Worm (Caenorhabditis elegans): ENCODE measurements around the gene F59A6.4.

The F59A6.4 gene

ce11 chrII:5004781-5005180 is at the start of gene F59A6.4:
Gene F59A6.4, plus strand, starts transcription at chrII:5005081.
- TF ChIP-seq ztf-11 (tag; optimal IDR thresholded peaks at IDR 0.05) (no peak), tbx-8 (GFP tag; optimal IDR thresholded peaks at IDR 0.05) (no peak), nhr-76 (tag; optimal IDR thresholded peaks at IDR 0.05) (no peak), ceh-83 (GFP tag; optimal IDR thresholded peaks at IDR 0.05) (no peak), elt-3 (tag; optimal IDR thresholded peaks at IDR 0.05) (no peak), pha-4 (tag; optimal IDR thresholded peaks at IDR 0.05) (no peak), mls-2 (tag; optimal IDR thresholded peaks at IDR 0.05) (no peak)

- TF ChIP-seq sptf-1 (tag; optimal IDR thresholded peaks at IDR 0.05), result peak; percentile 27
- peak; percentile 62 for TF ChIP-seq lsy-2 (tag; optimal IDR thresholded peaks at IDR 0.05)
- no peak for TF ChIP-seq ztf-11 (tag; optimal IDR thresholded peaks at IDR 0.05)
- no peak for TF ChIP-seq snpc-4 (tag; optimal IDR thresholded peaks at IDR 0.05)
- TF ChIP-seq ceh-83 (GFP tag; optimal IDR thresholded peaks at IDR 0.05), result no peak
- TF ChIP-seq lin-13 (tag; optimal IDR thresholded peaks at IDR 0.05), result peak; percentile 24
- no peak for TF ChIP-seq elt-1 (tag; optimal IDR thresholded peaks at IDR 0.05; ENCODE audit: borderline replicate concordance, insufficient read depth)
- no peak for TF ChIP-seq lin-32 (GFP tag; optimal IDR thresholded peaks at IDR 0.05)
- peak; percentile 82 for TF ChIP-seq mep-1 (tag; optimal IDR thresholded peaks at IDR 0.05)
- TF ChIP-seq M03D4.4 (tag; optimal IDR thresholded peaks at IDR 0.05), result no peak
- no peak for TF ChIP-seq blmp-1 (tag; optimal IDR thresholded peaks at IDR 0.05)
- peak; percentile 19 for TF ChIP-seq pha-4 (tag; optimal IDR thresholded peaks at IDR 0.05)
- no peak for TF ChIP-seq flh-1 (GFP tag; optimal IDR thresholded peaks at IDR 0.05)
- TF ChIP-seq sem-2 (GFP tag; optimal IDR thresholded peaks at IDR 0.05), result no peak
- no peak for TF ChIP-seq nhr-76 (tag; optimal IDR thresholded peaks at IDR 0.05)
- TF ChIP-seq unc-120 (tag; optimal IDR thresholded peaks at IDR 0.05; ENCODE audit: poor library complexity, severe bottlenecking), result no peak
- no peak for TF ChIP-seq tbx-8 (GFP tag; optimal IDR thresholded peaks at IDR 0.05)
- no peak for TF ChIP-seq ces-1 (GFP tag; optimal IDR thresholded peaks at IDR 0.05)
- TF ChIP-seq nhr-2 (tag; optimal IDR thresholded peaks at IDR 0.05), result no peak
- TF ChIP-seq hlh-1 (tag; optimal IDR thresholded peaks at IDR 0.05), result peak; percentile 26
- no peak for TF ChIP-seq unc-62 (GFP tag; optimal IDR thresholded peaks at IDR 0.05)
- no peak for TF ChIP-seq drap-1 (GFP tag; optimal IDR thresholded peaks at IDR 0.05)
- TF ChIP-seq mab-5 (tag; optimal IDR thresholded peaks at IDR 0.05), result no peak
- no peak for TF ChIP-seq ceh-43 (GFP tag; optimal IDR thresholded peaks at IDR 0.05)
- no peak for TF ChIP-seq nhr-28 (tag; optimal IDR thresholded peaks at IDR 0.05)
- no peak for TF ChIP-seq nhr-12 (tag; optimal IDR thresholded peaks at IDR 0.05)
- no peak for TF ChIP-seq mls-2 (tag; optimal IDR thresholded peaks at IDR 0.05)
- no peak for TF ChIP-seq cnd-1 (tag; optimal IDR thresholded peaks at IDR 0.05)
- TF ChIP-seq nhr-237 (tag; optimal IDR thresholded peaks at IDR 0.05), result peak; percentile 72
- TF ChIP-seq elt-3 (tag; optimal IDR thresholded peaks at IDR 0.05), result no peak
- TF ChIP-seq unc-39 (tag; optimal IDR thresholded peaks at IDR 0.05), result no peak
- TF ChIP-seq zip-8 (tag; optimal IDR thresholded peaks at IDR 0.05), result no peak
- TF ChIP-seq ham-2 (GFP tag; optimal IDR thresholded peaks at IDR 0.05), result no peak
- no peak for TF ChIP-seq ceh-39 (tag; optimal IDR thresholded peaks at IDR 0.05)
- TF ChIP-seq bed-3 (GFP tag; optimal IDR thresholded peaks at IDR 0.05), result no peak
These were observed 49.5 kb upstream of the F59A6.4 start, which contains the start of gene pbs-3 for ce11 chrII:4955353-4955752. Gene pbs-3, minus strand, starts transcription at chrII:4955427.

ce11 chrII:4959719-4960118 is 45.2 kb upstream of the F59A6.4 start, which contains the start of gene ulp-2:
Gene ulp-2, minus strand, starts transcription at chrII:4959876.
- TF ChIP-seq blmp-1 (tag; optimal IDR thresholded peaks at IDR 0.05), result no peak
- TF ChIP-seq hlh-1 (tag; optimal IDR thresholded peaks at IDR 0.05), result peak; percentile 6
- no peak for TF ChIP-seq sptf-1 (tag; optimal IDR thresholded peaks at IDR 0.05)

ce11 chrII:4960690-4961089 is 44.2 kb upstream of the F59A6.4 start:
- TF ChIP-seq ceh-39 (tag; optimal IDR thresholded peaks at IDR 0.05), result no peak
- no peak for TF ChIP-seq nhr-237 (tag; optimal IDR thresholded peaks at IDR 0.05)
- no peak for TF ChIP-seq ces-1 (GFP tag; optimal IDR thresholded peaks at IDR 0.05)
- no peak for TF ChIP-seq flh-1 (GFP tag; optimal IDR thresholded peaks at IDR 0.05)
- no peak for TF ChIP-seq nhr-76 (tag; optimal IDR thresholded peaks at IDR 0.05)
- no peak for TF ChIP-seq sptf-1 (tag; optimal IDR thresholded peaks at IDR 0.05)
- no peak for TF ChIP-seq unc-120 (tag; optimal IDR thresholded peaks at IDR 0.05; ENCODE audit: poor library complexity, severe bottlenecking)
- no peak for TF ChIP-seq lin-32 (GFP tag; optimal IDR thresholded peaks at IDR 0.05)
- no peak for TF ChIP-seq elt-3 (tag; optimal IDR thresholded peaks at IDR 0.05)
- no peak for TF ChIP-seq ceh-83 (GFP tag; optimal IDR thresholded peaks at IDR 0.05)
- no peak for TF ChIP-seq drap-1 (GFP tag; optimal IDR thresholded peaks at IDR 0.05)

Measured in whole organism, mixed stage, embryonic.